Worm (Caenorhabditis elegans) whole organism, L1 larva: ENCODE results near the gene T19B10.12.
"Not testable (repeated sequence)": the region's sequence is repeated elsewhere in the genome, so short reads cannot be mapped to it uniquely, and the experiment has no call there.

Source experiments
- C16A3.4 ChIP-seq: fragments of 150-350 bp; optimal IDR thresholded peaks from 2 replicates; lab custom pipeline; 2014; ENCODE audit warnings: missing biosample characterization, missing genetic modification characterization
- Y116A8C.19 ChIP-seq: sonication (generic microtip); optimal IDR thresholded peaks from 2 replicates; lab custom pipeline; 2016; ENCODE audit warnings: missing compliant biosample characterization, missing genetic modification characterization, borderline replicate concordance
- aly-2 ChIP-seq: fragments of 150-350 bp; optimal IDR thresholded peaks from 2 replicates; lab custom pipeline; 2014; ENCODE audit warnings: missing biosample characterization, missing genetic modification characterization
- ama-1 ChIP-seq: fragments of 150-350 bp; optimal IDR thresholded peaks from 2 replicates; lab custom pipeline; 2014
- ceh-63 ChIP-seq: fragments of 200-800 bp; sonication (Bioruptor generic); optimal IDR thresholded peaks from 2 replicates; lab custom pipeline; 2018; ENCODE audit warnings: mild to moderate bottlenecking, missing genetic modification characterization, missing compliant biosample characterization
- ceh-8 ChIP-seq: fragments of 200-800 bp; sonication (Bioruptor generic); optimal IDR thresholded peaks from 2 replicates; lab custom pipeline; 2018; ENCODE audit warnings: mild to moderate bottlenecking, missing genetic modification characterization, moderate library complexity, missing compliant biosample characterization
- ceh-90 ChIP-seq: sonication (generic microtip); optimal IDR thresholded peaks from 2 replicates; lab custom pipeline; 2016; ENCODE audit warnings: missing genetic modification characterization, missing compliant biosample characterization
- ces-1 ChIP-seq: fragments of 150-350 bp; optimal IDR thresholded peaks from 2 replicates; lab custom pipeline; 2014; ENCODE audit warnings: missing biosample characterization, missing genetic modification reagents, missing genetic modification characterization
- efl-1 ChIP-seq, 4 experiments: fragments of 150-350 bp; optimal IDR thresholded peaks in 3 of 4; peaks in 1 of 4; 1 replicate in 1 of 4; 2 replicates in 3 of 4; lab custom pipeline; 2014; ENCODE audit warnings: missing biosample characterization in 2 of 4, missing genetic modification characterization in 2 of 4, missing genetic modification reagents in 2 of 4
- elt-2 ChIP-seq: sonication (generic microtip); optimal IDR thresholded peaks from 2 replicates; lab custom pipeline; 2016; ENCODE audit warnings: missing genetic modification characterization, mild to moderate bottlenecking, inconsistent platforms, missing compliant biosample characterization, missing genetic modification reagents
- fkh-10 ChIP-seq: sonication (generic microtip); optimal IDR thresholded peaks from 2 replicates; lab custom pipeline; 2017; ENCODE audit warnings: missing biosample characterization, missing genetic modification reagents, missing genetic modification characterization
- fkh-4 ChIP-seq: sonication (generic microtip); optimal IDR thresholded peaks from 2 replicates; lab custom pipeline; 2016; ENCODE audit warnings: missing compliant biosample characterization, missing genetic modification characterization, borderline replicate concordance
- fkh-8 ChIP-seq: sonication (generic microtip); optimal IDR thresholded peaks from 2 replicates; lab custom pipeline; 2016; ENCODE audit warnings: mild to moderate bottlenecking, missing genetic modification characterization, missing compliant biosample characterization
- fos-1 ChIP-seq: fragments of 150-350 bp; optimal IDR thresholded peaks from 2 replicates; lab custom pipeline; 2014; ENCODE audit warnings: missing biosample characterization, missing genetic modification characterization
- hlh-4 ChIP-seq: sonication (generic microtip); optimal IDR thresholded peaks from 2 replicates; lab custom pipeline; 2016; ENCODE audit warnings: mild to moderate bottlenecking, missing genetic modification characterization, missing compliant biosample characterization
- hpl-2 ChIP-seq: fragments of 150-350 bp; optimal IDR thresholded peaks from 2 replicates; lab custom pipeline; 2014; ENCODE audit warnings: missing biosample characterization, missing genetic modification reagents, missing genetic modification characterization
- isw-1 ChIP-seq: fragments of 200-800 bp; sonication (Bioruptor generic); IDR thresholded peaks from 2 replicates; pipeline ENCODE4 v1.3.6; 2022; ENCODE audit warnings: missing genetic modification characterization, missing compliant biosample characterization
- lin-15B ChIP-seq: fragments of 150-350 bp; sonication (generic microtip); optimal IDR thresholded peaks from 3 replicates; lab custom pipeline; 2014; ENCODE audit warnings: missing biosample characterization, missing genetic modification characterization
- lin-35 ChIP-seq, 2 experiments: fragments of 150-350 bp; optimal IDR thresholded peaks; 2 replicates each; lab custom pipeline; 2014; ENCODE audit warnings: missing biosample characterization in 2 of 2, missing genetic modification characterization in 2 of 2, missing genetic modification reagents in 2 of 2
- lir-3 ChIP-seq: sonication (generic microtip); optimal IDR thresholded peaks from 2 replicates; lab custom pipeline; 2016; ENCODE audit warnings: mild to moderate bottlenecking, missing genetic modification characterization, moderate library complexity, missing compliant biosample characterization; ENCODE audit not compliant: poor library complexity
- mab-9 ChIP-seq: fragments of 200-800 bp; sonication (Bioruptor generic); IDR thresholded peaks from 2 replicates; pipeline ENCODE4 v1.3.6; 2022; ENCODE audit warnings: missing genetic modification reagents, missing genetic modification characterization, missing compliant biosample characterization
- mep-1 ChIP-seq: fragments of 150-350 bp; optimal IDR thresholded peaks from 2 replicates; lab custom pipeline; 2014; ENCODE audit warnings: missing biosample characterization, missing genetic modification characterization
- nhr-20 ChIP-seq: sonication (generic microtip); optimal IDR thresholded peaks from 2 replicates; lab custom pipeline; 2016; ENCODE audit warnings: mild to moderate bottlenecking, missing genetic modification characterization, missing compliant biosample characterization
- nhr-237 ChIP-seq: fragments of 150-350 bp; optimal IDR thresholded peaks from 2 replicates; lab custom pipeline; 2014; ENCODE audit warnings: missing biosample characterization, missing genetic modification characterization
- nhr-28 ChIP-seq: fragments of 150-350 bp; optimal IDR thresholded peaks from 2 replicates; lab custom pipeline; 2014; ENCODE audit warnings: missing biosample characterization, missing genetic modification characterization
- nhr-47 ChIP-seq: sonication (generic microtip); optimal IDR thresholded peaks from 2 replicates; lab custom pipeline; 2016; ENCODE audit warnings: mild to moderate bottlenecking, missing genetic modification characterization, moderate library complexity, missing compliant biosample characterization
- nhr-71 ChIP-seq: sonication (generic microtip); optimal IDR thresholded peaks from 2 replicates; lab custom pipeline; 2016; ENCODE audit warnings: mild to moderate bottlenecking, missing genetic modification characterization, moderate library complexity, missing compliant biosample characterization
- nhr-76 ChIP-seq: sonication (generic microtip); optimal IDR thresholded peaks from 2 replicates; lab custom pipeline; 2017; ENCODE audit warnings: missing biosample characterization, missing genetic modification characterization
- nhr-85 ChIP-seq: sonication (generic microtip); peaks from one replicate; lab custom pipeline; 2016; ENCODE audit warnings: missing genetic modification characterization, inconsistent platforms, missing compliant biosample characterization
- nhr-90 ChIP-seq: sonication (generic microtip); optimal IDR thresholded peaks from 2 replicates; lab custom pipeline; 2016; ENCODE audit warnings: mild to moderate bottlenecking, missing genetic modification characterization, missing compliant biosample characterization; ENCODE audit not compliant: poor library complexity
- pag-3 ChIP-seq: sonication (generic microtip); optimal IDR thresholded peaks from 2 replicates; lab custom pipeline; 2017; ENCODE audit warnings: missing genetic modification characterization, mild to moderate bottlenecking, missing compliant biosample characterization, antibody characterized with exemption, borderline replicate concordance; ENCODE audit not compliant: insufficient read depth
- pqm-1 ChIP-seq: sonication (generic microtip); optimal IDR thresholded peaks from 3 replicates; lab custom pipeline; 2017; ENCODE audit warnings: missing biosample characterization, missing genetic modification characterization
- snu-23 ChIP-seq: sonication (generic microtip); optimal IDR thresholded peaks from 2 replicates; lab custom pipeline; 2016; ENCODE audit warnings: missing genetic modification characterization, missing compliant biosample characterization
- sptf-1 ChIP-seq: fragments of 150-350 bp; optimal IDR thresholded peaks from 2 replicates; lab custom pipeline; 2014; ENCODE audit warnings: missing biosample characterization, missing genetic modification characterization
- swsn-7 ChIP-seq: sonication (generic microtip); optimal IDR thresholded peaks from 2 replicates; lab custom pipeline; 2016; ENCODE audit warnings: missing genetic modification characterization, missing compliant biosample characterization
- unc-30 ChIP-seq: sonication (generic microtip); optimal IDR thresholded peaks from 2 replicates; lab custom pipeline; 2017; ENCODE audit warnings: missing biosample characterization, missing genetic modification characterization
- unc-98 ChIP-seq: fragments of 200-800 bp; sonication (Bioruptor generic); IDR thresholded peaks from 2 replicates; pipeline ENCODE4 v1.3.6; 2022; ENCODE audit warnings: missing genetic modification characterization, missing compliant biosample characterization
- zag-1 ChIP-seq: fragments of 150-350 bp; optimal IDR thresholded peaks from 2 replicates; lab custom pipeline; 2014; ENCODE audit warnings: missing biosample characterization, missing genetic modification characterization
- ztf-4 ChIP-seq: fragments of 150-350 bp; optimal IDR thresholded peaks from 2 replicates; lab custom pipeline; 2014; ENCODE audit warnings: missing biosample characterization, missing genetic modification characterization

The T19B10.12 gene

ce11 chrV:11281414-11282209 is 30.8 kb downstream of the T19B10.12 start (continued):
- TF ChIP-seq nhr-47 (tag; lab: Kevin White, UChicago) (no peak), ceh-90 (tag; lab: Kevin White, UChicago) (no peak), C16A3.4 (tag; lab: Kevin White, UChicago) (no peak), snu-23 (peak; percentile 46), ceh-63 (GFP tag; lab: Kevin White, UChicago) (no peak)

ce11 chrV:11282272-11282671 is 31.4 kb downstream of the T19B10.12 start, which contains the start of gene gly-20:
Gene gly-20, plus strand, starts transcription at chrV:11282572.
- TF ChIP-seq aly-2 (tag; lab: Kevin White, UChicago) (no peak), fkh-10 (GFP tag; lab: Kevin White, UChicago) (no peak), ceh-63 (GFP tag; lab: Kevin White, UChicago) (no peak), mep-1 (no peak)

DNA sequence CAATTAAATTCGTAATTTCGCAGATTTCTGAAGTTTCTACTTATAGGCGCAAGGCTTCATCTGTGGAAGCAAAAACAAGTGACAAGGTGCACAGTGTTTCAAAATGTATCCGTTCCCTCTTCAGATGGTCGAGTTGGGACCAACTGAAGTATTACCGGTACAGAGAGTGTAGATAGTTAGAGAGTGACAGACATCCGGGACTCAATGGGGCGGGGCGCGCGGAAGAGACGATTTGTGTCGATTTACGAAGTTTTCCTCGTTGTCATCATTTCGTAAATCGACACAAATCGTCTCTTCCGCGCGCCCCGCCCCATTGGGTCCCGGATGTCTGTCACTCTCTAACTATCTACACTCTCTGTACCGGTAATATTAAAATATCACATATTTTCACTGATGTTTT is 35.3 kb downstream of the T19B10.12 start, which contains the start of gene C03E10.3:
Gene C03E10.3 (plus strand): TSS at position 301 of the 400 bp plus-strand sequence.
- TF ChIP-seq efl-1 (optimal IDR thresholded peaks at IDR 0.05; lab: Kevin White, UChicago), result not testable (repeated sequence)
- TF ChIP-seq efl-1 (GFP tag; optimal IDR thresholded peaks at IDR 0.05 in 1 of 2; lab: Kevin White, UChicago), result peak in 1 of 2 experiments; percentile 40

DNA sequence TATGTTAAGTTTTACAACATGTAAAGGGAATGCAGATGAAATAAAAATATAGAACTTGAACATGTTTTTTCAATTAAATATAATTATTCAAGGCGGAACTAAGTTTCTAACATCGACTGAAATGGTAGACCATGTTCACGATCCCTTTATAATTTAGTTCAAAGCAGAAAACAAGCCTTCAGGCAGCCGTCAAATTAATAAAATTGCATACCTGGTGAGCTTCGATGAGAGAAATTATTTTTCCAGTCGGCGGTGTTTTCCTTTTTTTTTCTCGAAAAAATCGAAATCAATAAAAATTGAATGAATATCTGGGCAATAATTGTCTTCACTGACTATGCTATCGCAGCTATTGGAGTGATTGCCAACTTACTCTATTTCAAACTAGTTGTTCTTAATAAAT is 40.1 kb downstream of the T19B10.12 start, which contains the start of gene C03E10.1:
Gene C03E10.1 (plus strand): TSS at position 301 of the 400 bp plus-strand sequence.
- TF ChIP-seq unc-30, result no peak
- no peak for TF ChIP-seq zag-1 (tag; lab: Kevin White, UChicago)
- TF ChIP-seq fkh-10 (GFP tag; lab: Kevin White, UChicago), result no peak
- TF ChIP-seq nhr-237, result no peak
- TF ChIP-seq nhr-90 (tag; lab: Kevin White, UChicago), result no peak
- TF ChIP-seq ztf-4 (tag; lab: Kevin White, UChicago), result no peak
- no peak for TF ChIP-seq nhr-76 (tag; lab: Kevin White, UChicago)
- no peak for TF ChIP-seq ama-1 (lab: Kevin White, UChicago)
- TF ChIP-seq pqm-1 (tag; lab: Kevin White, UChicago), result no peak
- no peak for TF ChIP-seq nhr-47 (tag; lab: Kevin White, UChicago)
- no peak for TF ChIP-seq mab-9 (GFP tag; lab: Robert Waterston, UW)
- TF ChIP-seq ceh-90 (tag; lab: Kevin White, UChicago), result no peak
- no peak for TF ChIP-seq ceh-8
- no peak for TF ChIP-seq swsn-7
- TF ChIP-seq hlh-4 (tag; lab: Kevin White, UChicago), result no peak
- TF ChIP-seq ces-1 (GFP tag; lab: Kevin White, UChicago), result no peak
- no peak for TF ChIP-seq lin-15B (tag; lab: Kevin White, UChicago)
- TF ChIP-seq nhr-20 (tag; lab: Kevin White, UChicago), result no peak
- TF ChIP-seq isw-1 (GFP tag; lab: Robert Waterston, UW), result no peak

DNA sequence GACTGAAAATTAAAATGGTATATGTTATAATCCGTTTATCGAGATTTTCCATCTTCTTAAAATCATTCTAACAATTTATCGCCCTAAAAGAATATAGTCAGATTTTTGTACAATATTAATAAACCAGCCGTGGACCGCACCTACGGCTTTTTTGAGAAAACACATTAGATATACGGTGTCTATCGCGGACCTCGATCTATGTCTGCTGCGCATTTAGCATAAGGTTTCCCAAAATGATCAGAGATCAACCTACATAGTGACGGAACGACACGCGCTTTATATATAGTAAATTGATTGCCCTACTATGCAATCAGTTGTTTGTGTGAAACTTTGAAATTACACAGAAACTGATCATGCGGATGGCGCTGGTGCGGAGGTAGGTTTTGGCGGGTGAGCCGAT is 41.8 kb downstream of the T19B10.12 start:
- TF ChIP-seq Y116A8C.19 (tag; lab: Kevin White, UChicago), result no peak
- TF ChIP-seq nhr-85 (tag; lab: Kevin White, UChicago), result no peak
- no peak for TF ChIP-seq lir-3 (tag; lab: Kevin White, UChicago)
- TF ChIP-seq pag-3, result no peak
- TF ChIP-seq nhr-28, result no peak
- TF ChIP-seq lin-15B (tag; lab: Kevin White, UChicago), result no peak
- no peak for TF ChIP-seq mep-1
- no peak for TF ChIP-seq fkh-4 (tag; lab: Kevin White, UChicago)
- TF ChIP-seq hpl-2 (GFP tag; lab: Kevin White, UChicago), result no peak
- TF ChIP-seq aly-2 (tag; lab: Kevin White, UChicago), result no peak
- TF ChIP-seq fkh-8 (tag; lab: Kevin White, UChicago), result no peak
- no peak for TF ChIP-seq sptf-1 (tag; lab: Kevin White, UChicago)
- TF ChIP-seq nhr-71 (tag; lab: Kevin White, UChicago), result no peak
- no peak for TF ChIP-seq fos-1 (tag; lab: Kevin White, UChicago)
- TF ChIP-seq lin-35 (GFP tag; optimal IDR thresholded peaks at IDR 0.05; lab: Kevin White, UChicago), result no peak
- no peak for TF ChIP-seq unc-98 (GFP tag; lab: Robert Waterston, UW)
- no peak for TF ChIP-seq nhr-237
- no peak for TF ChIP-seq elt-2 (tag; lab: Kevin White, UChicago)
